Fruit fly (Drosophila melanogaster): ENCODE results near the gene FER.

- no peak for TF ChIP-seq toe (GFP tag; optimal IDR thresholded peaks at IDR 0.05)
- TF ChIP-seq pad (GFP tag; optimal IDR thresholded peaks at IDR 0.05) = peak; percentile 41
- no peak for TF ChIP-seq Clk (GFP tag; optimal IDR thresholded peaks at IDR 0.05)
- no peak for TF ChIP-seq CG33017 (tag; optimal IDR thresholded peaks at IDR 0.05)
- no peak for TF ChIP-seq tj (GFP tag; optimal IDR thresholded peaks at IDR 0.05)
Measured at dm6 chr3R:9347702-9348378, 46.5 kb downstream of the FER start.

All from whole organism, adult.